Fruit fly (Drosophila melanogaster): ENCODE data around the gene CG4995.

The CG4995 gene

dm6 chr2L:10339212-10339721, 17.0 kb downstream of the CG4995 start, which contains the start of gene SamDC (continued):
- peak; percentile 46 for TF ChIP-seq pho (GFP tag; optimal IDR thresholded peaks at IDR 0.05)
- TF ChIP-seq CG2678 (tag; optimal IDR thresholded peaks at IDR 0.05) = peak; percentile 33
- peak; percentile 43 for TF ChIP-seq Antp (GFP tag; optimal IDR thresholded peaks at IDR 0.05)
- peak; percentile 57 for TF ChIP-seq slbo (GFP tag; IDR thresholded peaks at IDR 0.05)
- peak; percentile 39 for TF ChIP-seq pb (GFP tag; optimal IDR thresholded peaks at IDR 0.05)
- TF ChIP-seq Dbx (GFP tag; IDR thresholded peaks at IDR 0.05) = peak; percentile 73; the same call in 2 of the 3 replicates
- peak; percentile 39 for TF ChIP-seq CG1602 (GFP tag; optimal IDR thresholded peaks at IDR 0.05)
- TF ChIP-seq Taf1 (GFP tag; IDR thresholded peaks at IDR 0.05) = 0 out of 2 replicates have a peak, but pooled peaks have one; percentile 15
- TF ChIP-seq Fer2 (tag; optimal IDR thresholded peaks at IDR 0.05) = no peak
- peak; percentile 33 for TF ChIP-seq CG6854 (GFP tag; optimal IDR thresholded peaks at IDR 0.05)
- TF ChIP-seq abd-A (tag; optimal IDR thresholded peaks at IDR 0.05) = no peak
- TF ChIP-seq Six4 (GFP tag; optimal IDR thresholded peaks at IDR 0.05) = no peak
- peak; percentile 4 for TF ChIP-seq Max (GFP tag; optimal IDR thresholded peaks at IDR 0.05)
- TF ChIP-seq NfI (GFP tag; optimal IDR thresholded peaks at IDR 0.05) = peak; percentile 46
- peak; percentile 54 for TF ChIP-seq hbn (GFP tag; IDR thresholded peaks at IDR 0.05; ENCODE audit: partially characterized antibody)
- TF ChIP-seq PHDP (tag; optimal IDR thresholded peaks at IDR 0.05) = peak; percentile 63
- TF ChIP-seq CG9437 (GFP tag; optimal IDR thresholded peaks at IDR 0.05) = peak; percentile 25
- no peak for TF ChIP-seq p53 (GFP tag; optimal IDR thresholded peaks at IDR 0.05)
- peak; percentile 96 for TF ChIP-seq CG7357 (GFP tag; IDR thresholded peaks at IDR 0.05)
- TF ChIP-seq salm (tag; optimal IDR thresholded peaks at IDR 0.05) = peak; percentile 14
- TF ChIP-seq nau (GFP tag; optimal IDR thresholded peaks at IDR 0.05) = no peak
- TF ChIP-seq Dip3 (GFP tag; optimal IDR thresholded peaks at IDR 0.05) = peak; percentile 24
- TF ChIP-seq phol (tag; optimal IDR thresholded peaks at IDR 0.05) = peak; percentile 42
- peak; percentile 91 for TF ChIP-seq CG17802 (tag; optimal IDR thresholded peaks at IDR 0.05)
- peak; percentile 5; the same call in 1 of the 2 replicates for TF ChIP-seq CG14441 (GFP tag; IDR thresholded peaks at IDR 0.05)
- peak; percentile 10 for TF ChIP-seq chn (GFP tag; optimal IDR thresholded peaks at IDR 0.05)
- no peak for TF ChIP-seq kay (GFP tag; optimal IDR thresholded peaks at IDR 0.05)
- TF ChIP-seq HmgZ (tag; optimal IDR thresholded peaks at IDR 0.05) = peak; percentile 59
- no peak for TF ChIP-seq btn (GFP tag; optimal IDR thresholded peaks at IDR 0.05)
- TF ChIP-seq grau (tag; optimal IDR thresholded peaks at IDR 0.05) = peak; percentile 62
- no peak for TF ChIP-seq CG6175 (GFP tag; IDR thresholded peaks at IDR 0.05)
- TF ChIP-seq sna (GFP tag; IDR thresholded peaks at IDR 0.05; ENCODE audit: partially characterized antibody) = peak; percentile 63
- TF ChIP-seq mld (GFP tag; IDR thresholded peaks at IDR 0.05; ENCODE audit: partially characterized antibody) = peak; percentile 85
- TF ChIP-seq CG9215 (GFP tag; IDR thresholded peaks at IDR 0.05) = no peak
- TF ChIP-seq HLHmδ (GFP tag; optimal IDR thresholded peaks at IDR 0.05) = peak; percentile 46
- peak; percentile 90 for TF ChIP-seq CG11696 (GFP tag; IDR thresholded peaks at IDR 0.05)
- TF ChIP-seq Pdp1 (GFP tag; optimal IDR thresholded peaks at IDR 0.05) = peak; percentile 2 to 82
- no peak for TF ChIP-seq run (tag; optimal IDR thresholded peaks at IDR 0.05)
- no peak for TF ChIP-seq gt (GFP tag; IDR thresholded peaks at IDR 0.05)
- TF ChIP-seq CG11398 (GFP tag; optimal IDR thresholded peaks at IDR 0.05) = no peak
- TF ChIP-seq CG17612 (GFP tag; IDR thresholded peaks at IDR 0.05) = no peak
- no peak for TF ChIP-seq CG2875 (GFP tag; optimal IDR thresholded peaks at IDR 0.05)
- TF ChIP-seq tna (GFP tag; IDR thresholded peaks at IDR 0.05; ENCODE audit: partially characterized antibody) = peak; percentile 77
- peak; percentile 75 for TF ChIP-seq vvl (GFP tag; IDR thresholded peaks at IDR 0.05)
- peak; percentile 36 for TF ChIP-seq CG10209 (GFP tag; optimal IDR thresholded peaks at IDR 0.05)
- TF ChIP-seq Med (GFP tag) = peak; percentile 91
- peak; percentile 85 for TF ChIP-seq Scr (GFP tag; IDR thresholded peaks at IDR 0.05; ENCODE audit: partially characterized antibody)
- peak; percentile 65; the same call in 1 of the 2 replicates for TF ChIP-seq sob (GFP tag; IDR thresholded peaks at IDR 0.05)
- peak; percentile 14 for TF ChIP-seq Ets65A (GFP tag)
- TF ChIP-seq CG17912 (GFP tag; optimal IDR thresholded peaks at IDR 0.05) = no peak
